Worm (Caenorhabditis elegans): Measurements from ENCODE around the gene hip-1.

Gene hip-1

DNA sequence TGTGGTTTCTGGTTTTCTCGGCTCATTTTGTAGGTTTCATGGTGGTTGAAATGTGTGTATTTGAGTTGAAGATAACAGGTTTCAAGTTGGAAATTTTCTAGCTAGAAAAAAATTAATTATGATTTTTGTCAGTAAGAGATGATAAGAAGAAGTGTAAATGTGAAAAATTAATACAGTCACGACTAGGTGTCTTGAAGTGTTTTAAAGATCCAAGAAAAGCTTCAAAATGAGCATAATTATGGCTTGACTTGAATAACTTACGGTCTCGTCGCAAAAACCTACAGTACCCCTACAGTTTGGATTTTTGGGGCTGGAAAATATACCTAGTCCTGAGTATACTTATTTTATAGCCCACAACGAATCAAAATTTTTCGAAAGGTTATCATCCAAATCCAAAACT, 51.9 kb downstream of the hip-1 start, which contains the start of gene exc-12:
exc-12 (minus strand) TSS at position 101 of the 400 bp plus-strand sequence.
- no peak for TF ChIP-seq skn-1 (tag; optimal IDR thresholded peaks at IDR 0.05)
- no peak for TF ChIP-seq peb-1 (tag; optimal IDR thresholded peaks at IDR 0.05)
- TF ChIP-seq lin-11 (tag; optimal IDR thresholded peaks at IDR 0.05), result no peak
- TF ChIP-seq ztf-4 (tag; optimal IDR thresholded peaks at IDR 0.05), result no peak

DNA sequence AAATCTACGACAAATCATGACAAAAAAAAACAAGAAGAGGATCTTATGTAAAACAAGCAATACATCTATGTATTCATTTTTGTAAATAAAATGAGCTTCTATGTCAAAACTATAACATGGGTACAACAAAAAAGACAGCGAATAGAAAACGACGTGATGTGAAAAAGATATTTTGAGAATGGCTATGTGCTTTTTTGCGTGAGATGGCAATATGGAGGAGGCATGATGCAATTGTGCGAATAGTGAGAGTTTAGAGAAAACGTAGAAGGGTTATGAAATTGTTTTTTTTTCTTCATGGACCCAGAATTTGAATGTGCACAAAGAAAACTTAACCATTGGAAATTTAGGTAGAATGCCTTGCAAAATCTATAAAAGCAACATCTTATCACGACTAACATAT, 56.3 kb downstream of the hip-1 start:
- TF ChIP-seq unc-55 (GFP tag; optimal IDR thresholded peaks at IDR 0.05), result peak; percentile 46
- peak in 1 of 2 experiments; percentile 31 for TF ChIP-seq lsy-2 (tag; optimal IDR thresholded peaks at IDR 0.05)
- TF ChIP-seq ZK546.5 (tag; optimal IDR thresholded peaks at IDR 0.05), result no peak
- TF ChIP-seq egl-27 (tag; optimal IDR thresholded peaks at IDR 0.05), result no peak
- TF ChIP-seq C34F6.9 (tag; optimal IDR thresholded peaks at IDR 0.05), result peak; percentile 53
- TF ChIP-seq nhr-129 (tag; optimal IDR thresholded peaks at IDR 0.05), result peak; percentile 98
- TF ChIP-seq nhr-10 (tag; optimal IDR thresholded peaks at IDR 0.05), result no peak

DNA sequence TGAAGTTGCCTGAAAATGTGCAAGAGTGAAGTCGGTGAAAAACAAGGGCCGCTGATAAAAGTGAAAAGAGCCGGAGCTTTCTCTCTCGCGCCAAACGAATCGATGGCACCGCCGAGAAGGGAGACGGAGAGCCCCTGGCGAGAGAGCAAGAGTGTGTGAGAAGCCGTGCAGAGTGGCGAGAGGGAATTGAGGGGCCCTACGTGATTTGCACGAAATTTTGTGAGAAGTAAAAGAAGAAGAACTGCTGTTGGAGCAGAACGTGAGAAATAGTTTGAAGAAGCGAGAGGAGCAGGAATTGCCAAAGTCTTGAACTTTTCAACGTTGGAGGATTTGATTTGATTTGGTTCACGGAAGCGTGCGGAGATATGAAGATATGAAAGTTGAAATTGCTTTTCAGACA, 57.4 kb downstream of the hip-1 start, which contains the start of gene aldo-1:
aldo-1 (minus strand) TSS at position 9 of the 400 bp plus-strand sequence.
- TF ChIP-seq lin-39 (tag; optimal IDR thresholded peaks at IDR 0.05) (no peak), nhr-11 (tag; optimal IDR thresholded peaks at IDR 0.05) (no peak), gmeb-1 (tag; optimal IDR thresholded peaks at IDR 0.05) (no peak), aly-2 (tag; optimal IDR thresholded peaks at IDR 0.05) (no peak), lin-11 (tag; optimal IDR thresholded peaks at IDR 0.05) (peak; percentile 70), crh-2 (tag; optimal IDR thresholded peaks at IDR 0.05) (peak; percentile 12), nhr-21 (tag; optimal IDR thresholded peaks at IDR 0.05) (no peak), elt-3 (tag; optimal IDR thresholded peaks at IDR 0.05) (no peak), dmd-4 (tag; optimal IDR thresholded peaks at IDR 0.05) (no peak), mdl-1 (tag; optimal IDR thresholded peaks at IDR 0.05) (no peak), unc-62 (GFP tag; optimal IDR thresholded peaks at IDR 0.05) (no peak), alr-1 (tag; optimal IDR thresholded peaks at IDR 0.05) (no peak), nhr-77 (tag; optimal IDR thresholded peaks at IDR 0.05) (no peak), egl-27 (tag; optimal IDR thresholded peaks at IDR 0.05) (no peak), ama-1 (optimal IDR thresholded peaks at IDR 0.05) (no peak), unc-39 (tag; optimal IDR thresholded peaks at IDR 0.05) (no peak), nhr-25 (tag; optimal IDR thresholded peaks at IDR 0.05) (no peak), F13H6.1 (tag; optimal IDR thresholded peaks at IDR 0.05) (peak; percentile 60), R02D3.7 (tag; optimal IDR thresholded peaks at IDR 0.05) (no peak), blmp-1 (tag; optimal IDR thresholded peaks at IDR 0.05; ENCODE audit: insufficient read depth) (no peak), sem-4 (tag; optimal IDR thresholded peaks at IDR 0.05) (peak; percentile 6), snpc-4 (tag; optimal IDR thresholded peaks at IDR 0.05) (no peak), zag-1 (tag; optimal IDR thresholded peaks at IDR 0.05) (peak; percentile 41), skn-1 (tag; optimal IDR thresholded peaks at IDR 0.05) (no peak), lin-13 (GFP tag; optimal IDR thresholded peaks at IDR 0.05) (no peak), ztf-4 (tag; optimal IDR thresholded peaks at IDR 0.05) (no peak), nhr-10 (tag; optimal IDR thresholded peaks at IDR 0.05) (no peak), peb-1 (tag; optimal IDR thresholded peaks at IDR 0.05) (no peak), mbf-1 (tag; optimal IDR thresholded peaks at IDR 0.05) (no peak), nhr-23 (tag; optimal IDR thresholded peaks at IDR 0.05) (no peak), C34F6.9 (tag; optimal IDR thresholded peaks at IDR 0.05) (peak; percentile 62), ceh-82 (tag; optimal IDR thresholded peaks at IDR 0.05) (no peak), ZK546.5 (tag; optimal IDR thresholded peaks at IDR 0.05) (no peak), nhr-237 (tag; optimal IDR thresholded peaks at IDR 0.05) (no peak), ceh-16 (tag; optimal IDR thresholded peaks at IDR 0.05) (no peak), ztf-1 (GFP tag; conservative IDR thresholded peaks at IDR 0.05) (no peak), fos-1 (tag; optimal IDR thresholded peaks at IDR 0.05) (no peak), ztf-11 (tag; optimal IDR thresholded peaks at IDR 0.05) (no peak), lsy-2 (tag; optimal IDR thresholded peaks at IDR 0.05) (peak in 1 of 2 experiments; percentile 45), nhr-12 (tag; optimal IDR thresholded peaks at IDR 0.05) (no peak), sma-3 (GFP tag; optimal IDR thresholded peaks at IDR 0.05) (no peak), mab-5 (tag; optimal IDR thresholded peaks at IDR 0.05) (no peak), sma-9 (GFP tag; optimal IDR thresholded peaks at IDR 0.05) (peak; percentile 51), sma-9 (tag; optimal IDR thresholded peaks at IDR 0.05) (no peak), nhr-129 (tag; optimal IDR thresholded peaks at IDR 0.05) (peak; percentile 76), unc-55 (GFP tag; optimal IDR thresholded peaks at IDR 0.05) (peak; percentile 53), elt-1 (tag; optimal IDR thresholded peaks at IDR 0.05) (no peak), nhr-6 (tag; optimal IDR thresholded peaks at IDR 0.05) (no peak), Y55F3AM.14 (GFP tag; optimal IDR thresholded peaks at IDR 0.05) (no peak)
